Fruit fly (Drosophila melanogaster): ENCODE data around the gene jv.

The jv gene

DNA sequence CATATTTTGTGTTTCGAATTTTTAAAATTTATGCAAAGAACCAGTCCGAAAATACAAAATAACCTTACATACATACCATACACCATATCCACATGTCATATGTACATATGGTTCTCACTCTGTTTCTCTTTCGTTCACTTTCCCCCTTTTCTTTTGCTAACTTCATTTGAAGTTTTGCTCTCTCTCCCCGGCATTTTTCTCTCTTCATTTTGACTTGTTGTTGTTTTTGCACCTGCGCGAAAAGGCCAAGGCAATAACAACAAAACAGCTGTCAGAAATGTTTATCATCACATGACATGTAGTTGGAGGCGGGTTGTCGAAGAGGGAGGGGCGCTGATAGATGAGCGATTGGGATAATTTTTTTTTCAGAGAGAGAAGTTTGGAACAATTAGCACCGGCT is 36.9 kb downstream of the jv start:
- no peak for TF ChIP-seq CG8478 (optimal IDR thresholded peaks at IDR 0.05)
- no peak for TF ChIP-seq CTCF (optimal IDR thresholded peaks at IDR 0.05)

DNA sequence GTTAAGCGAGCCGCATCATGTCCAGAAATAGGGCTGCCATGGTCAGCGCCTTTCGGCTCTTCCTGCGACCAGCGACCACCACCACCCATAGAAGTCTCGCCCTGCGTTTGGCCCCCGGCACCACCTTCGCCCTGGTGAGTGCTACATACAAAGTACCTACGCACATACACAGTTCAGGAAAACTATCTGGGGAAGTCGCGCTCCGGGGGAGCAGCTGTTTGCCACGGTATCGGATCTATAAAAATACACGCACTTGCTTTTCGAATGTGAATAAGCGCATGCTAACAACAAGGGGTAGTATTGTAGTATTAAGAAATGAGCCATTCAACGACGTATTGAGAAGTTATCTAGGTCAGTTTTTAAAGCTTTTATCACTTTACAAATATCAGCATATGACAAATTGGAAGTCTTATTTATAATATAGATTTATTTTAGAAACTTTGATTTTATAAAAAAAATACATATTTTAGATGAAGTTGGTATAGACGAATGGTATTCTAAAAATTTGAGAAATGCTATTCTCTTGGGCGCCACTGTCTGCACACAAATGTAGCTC is 37.4 kb downstream of the jv start:
- TF ChIP-seq CG8478 (optimal IDR thresholded peaks at IDR 0.05) = no peak
- TF ChIP-seq CTCF (optimal IDR thresholded peaks at IDR 0.05) = no peak

dm6 chr3L:6550978-6551339 is 38.3 kb downstream of the jv start:
- TF ChIP-seq CTCF (optimal IDR thresholded peaks at IDR 0.05) (no peak), CG8478 (optimal IDR thresholded peaks at IDR 0.05) (no peak)

DNA sequence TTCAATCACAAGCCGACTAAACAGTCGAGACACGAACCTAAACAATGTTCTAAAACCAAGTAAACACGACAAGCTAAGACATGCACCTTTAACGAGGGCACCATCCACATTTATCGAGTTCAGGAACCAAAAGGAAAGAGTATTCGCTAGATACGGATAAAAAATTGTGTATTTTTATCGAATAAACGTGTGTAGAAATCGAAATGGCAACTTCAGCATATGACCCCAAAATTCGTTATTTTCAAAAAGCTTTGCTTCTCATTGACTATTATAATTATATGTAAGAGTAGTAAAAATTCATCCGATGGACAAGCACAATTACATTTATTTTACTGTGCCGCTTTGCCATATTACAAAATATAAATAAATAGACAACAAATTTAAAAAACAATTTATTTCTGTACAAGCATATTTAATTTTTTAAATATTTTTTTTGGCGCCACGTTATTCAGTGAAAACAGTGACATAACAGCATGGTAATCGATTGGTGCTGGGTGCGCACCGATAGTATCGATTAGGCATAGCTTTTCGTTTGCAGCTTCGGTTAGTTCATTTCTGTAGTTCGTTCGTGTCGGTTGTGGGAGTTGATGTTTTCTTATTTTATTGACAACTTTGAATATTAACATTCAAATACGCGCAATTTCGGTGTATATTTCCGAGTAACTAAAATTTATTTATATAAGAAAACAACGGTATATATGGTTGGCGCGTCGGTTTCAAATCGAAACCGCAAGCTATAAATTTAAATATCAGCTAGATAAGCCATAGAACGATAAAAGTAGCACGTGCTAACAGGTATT is 38.9 kb downstream of the jv start, which contains the start of gene MCU:
TSS of gene MCU (plus strand) at position 561 of the 800 bp plus-strand sequence.
- TF ChIP-seq CTCF (optimal IDR thresholded peaks at IDR 0.05) = peak; percentile 76 to 81
- no peak for TF ChIP-seq CG8478 (optimal IDR thresholded peaks at IDR 0.05)

dm6 chr3L:6530429-6530828 is 58.9 kb downstream of the jv start, which contains the start of gene betaTub65B:
Gene betaTub65B (plus strand): TSS chr3L:6530729.
- no peak for TF ChIP-seq CG8478 (optimal IDR thresholded peaks at IDR 0.05)
- no peak for TF ChIP-seq CTCF (optimal IDR thresholded peaks at IDR 0.05)

dm6 chr3L:6522785-6523184 is 66.5 kb downstream of the jv start:
- TF ChIP-seq CTCF (optimal IDR thresholded peaks at IDR 0.05) = no peak
- no peak for TF ChIP-seq CG8478 (optimal IDR thresholded peaks at IDR 0.05)

dm6 chr3L:6519678-6520077 is 69.6 kb downstream of the jv start:
- TF ChIP-seq CTCF (optimal IDR thresholded peaks at IDR 0.05) = no peak
- no peak for TF ChIP-seq CG8478 (optimal IDR thresholded peaks at IDR 0.05)

- TF ChIP-seq CG8478 (optimal IDR thresholded peaks at IDR 0.05) (no peak), CTCF (optimal IDR thresholded peaks at IDR 0.05) (no peak)
Observed at dm6 chr3L:6516901-6517300, 72.4 kb downstream of the jv start.

Data from S2 (cell line).